Fruit fly (Drosophila melanogaster) whole organism, embryonic: ENCODE measurements around the gene Faa.

Experiments used
- Ada2b ChIP-seq: fragments of 200-800 bp; sonication (Bioruptor generic); IDR thresholded peaks from 2 replicates; pipeline ENCODE4 v1.3.6; 2022; ENCODE audit warnings: missing biosample characterization, missing genetic modification characterization
- Atf6 ChIP-seq: fragments of 200-800 bp; sonication (Bioruptor generic); IDR thresholded peaks from 2 replicates; pipeline ENCODE4 v1.3.6; 2022; ENCODE audit warnings: missing biosample characterization, missing genetic modification characterization
- CG10147 ChIP-seq: fragments of 200-800 bp; sonication (Bioruptor generic); optimal IDR thresholded peaks from 2 replicates; lab custom pipeline; 2019; ENCODE audit warnings: missing biosample characterization, mild to moderate bottlenecking, missing genetic modification characterization, moderate library complexity
- CG10267 ChIP-seq: fragments of 200-800 bp; sonication (Bioruptor generic); optimal IDR thresholded peaks from 2 replicates; lab custom pipeline; 2018; ENCODE audit warnings: missing biosample characterization, mild to moderate bottlenecking, missing genetic modification characterization, moderate library complexity
- CG11456 ChIP-seq: fragments of 200-800 bp; sonication (Bioruptor generic); IDR thresholded peaks from 3 replicates; pipeline ENCODE4 v1.3.6; 2022; ENCODE audit warnings: missing biosample characterization, missing genetic modification characterization
- CG12391 ChIP-seq: fragments of 200-800 bp; sonication (Bioruptor generic); optimal IDR thresholded peaks from 3 replicates; lab custom pipeline; 2018; ENCODE audit warnings: missing biosample characterization, mild to moderate bottlenecking, missing genetic modification characterization, moderate library complexity
- CG12942 ChIP-seq: fragments of 200-800 bp; sonication (Bioruptor generic); optimal IDR thresholded peaks from 3 replicates; lab custom pipeline; 2016; ENCODE audit warnings: missing biosample characterization, missing genetic modification characterization
- CG15479 ChIP-seq: fragments of 200-800 bp; sonication (Bioruptor generic); optimal IDR thresholded peaks from 3 replicates; lab custom pipeline; 2019; ENCODE audit warnings: missing biosample characterization, mild to moderate bottlenecking, missing genetic modification characterization, moderate library complexity
- CG30020 ChIP-seq: fragments of 200-800 bp; optimal IDR thresholded peaks from 2 replicates; lab custom pipeline; 2019; ENCODE audit warnings: missing biosample characterization, mild to moderate bottlenecking, missing genetic modification characterization, moderate library complexity
- CG31441 ChIP-seq: fragments of 200-800 bp; sonication (Bioruptor generic); IDR thresholded peaks from 2 replicates; pipeline ENCODE4 v1.3.6; 2022; ENCODE audit warnings: missing biosample characterization, missing genetic modification characterization
- CG7745 ChIP-seq: fragments of 200-800 bp; sonication (Bioruptor generic); optimal IDR thresholded peaks from 2 replicates; lab custom pipeline; 2018; ENCODE audit warnings: missing biosample characterization, mild to moderate bottlenecking, missing genetic modification characterization, moderate library complexity
- CG7928 ChIP-seq: fragments of 200-800 bp; sonication (Bioruptor generic); optimal IDR thresholded peaks from 2 replicates; lab custom pipeline; 2017; ENCODE audit warnings: missing biosample characterization, mild to moderate bottlenecking, missing genetic modification characterization
- CG8281 ChIP-seq: fragments of 200-800 bp; sonication (Bioruptor generic); optimal IDR thresholded peaks from 2 replicates; lab custom pipeline; 2018; ENCODE audit warnings: missing biosample characterization, mild to moderate bottlenecking, missing genetic modification characterization, moderate library complexity
- CkIIα-i1 ChIP-seq: fragments of 200-800 bp; sonication (Bioruptor generic); IDR thresholded peaks from 2 replicates; pipeline ENCODE4 v1.3.6; 2022; ENCODE audit warnings: missing biosample characterization, missing genetic modification characterization
- D ChIP-seq, 2 experiments: fragments of 200-800 bp in 1 of 2; fragments of >200 bp in 1 of 2; sonication (Bioruptor generic) in 1 of 2; optimal IDR thresholded peaks; 2 replicates in 1 of 2; 3 replicates in 1 of 2; lab custom pipeline; 2017; ENCODE audit warnings: mild to moderate bottlenecking in 1 of 2, missing biosample characterization in 1 of 2, missing genetic modification characterization in 1 of 2, missing genetic modification reagents in 1 of 2
- D19B ChIP-seq: fragments of 200-800 bp; sonication (Bioruptor generic); optimal IDR thresholded peaks from 2 replicates; lab custom pipeline; 2017; ENCODE audit warnings: missing biosample characterization, mild to moderate bottlenecking, missing genetic modification characterization
- Doc2 ChIP-seq: fragments of 200-800 bp; sonication (Bioruptor generic); IDR thresholded peaks from 2 replicates; pipeline ENCODE4 v1.3.6; 2022; ENCODE audit warnings: missing biosample characterization, missing genetic modification characterization
- Dp ChIP-seq: fragments of 200-800 bp; sonication (Bioruptor generic); optimal IDR thresholded peaks from 2 replicates; lab custom pipeline; 2018; ENCODE audit warnings: missing biosample characterization, mild to moderate bottlenecking, missing genetic modification characterization, moderate library complexity
- E2f1 ChIP-seq: fragments of 200-800 bp; sonication (Bioruptor generic); IDR thresholded peaks from 2 replicates; pipeline ENCODE4 v1.3.6; 2022; ENCODE audit warnings: missing biosample characterization, missing genetic modification characterization
- Ets97D ChIP-seq: fragments of 200-800 bp; sonication (Bioruptor generic); optimal IDR thresholded peaks from 3 replicates; lab custom pipeline; 2016; ENCODE audit warnings: missing biosample characterization, missing genetic modification characterization
- Fer3 ChIP-seq: fragments of 200-800 bp; sonication (Bioruptor generic); optimal IDR thresholded peaks from 2 replicates; lab custom pipeline; 2018; ENCODE audit warnings: missing biosample characterization, mild to moderate bottlenecking, missing genetic modification characterization, moderate library complexity
- Gsc ChIP-seq: fragments of 200-800 bp; sonication (Bioruptor generic); IDR thresholded peaks from 2 replicates; pipeline ENCODE4 v1.3.6; 2022; ENCODE audit warnings: missing biosample characterization, missing genetic modification characterization
- Hmr ChIP-seq: fragments of 200-800 bp; sonication (Bioruptor generic); optimal IDR thresholded peaks from 3 replicates; lab custom pipeline; 2017; ENCODE audit warnings: mild to moderate bottlenecking, missing biosample characterization, missing genetic modification reagents, missing genetic modification characterization
- Hsf ChIP-seq: fragments of 200-800 bp; sonication (Bioruptor generic); optimal IDR thresholded peaks from 3 replicates; lab custom pipeline; 2016; ENCODE audit warnings: missing biosample characterization, missing genetic modification characterization
- MBD-R2 ChIP-seq: fragments of 200-800 bp; sonication (Bioruptor generic); IDR thresholded peaks from 2 replicates; pipeline ENCODE4 v1.3.6; 2022; ENCODE audit warnings: missing biosample characterization, missing genetic modification characterization
- Meics ChIP-seq: fragments of 200-800 bp; sonication (Bioruptor generic); optimal IDR thresholded peaks from 2 replicates; lab custom pipeline; 2017; ENCODE audit warnings: missing biosample characterization, mild to moderate bottlenecking, missing genetic modification characterization
- Nf-YB ChIP-seq: fragments of 200-800 bp; sonication (Bioruptor generic); optimal IDR thresholded peaks from 3 replicates; lab custom pipeline; 2019; ENCODE audit warnings: missing biosample characterization, mild to moderate bottlenecking, missing genetic modification characterization, moderate library complexity
- Vsx1 ChIP-seq: fragments of 200-800 bp; sonication (Bioruptor generic); optimal IDR thresholded peaks from 2 replicates; lab custom pipeline; 2017; ENCODE audit warnings: missing biosample characterization, mild to moderate bottlenecking, missing genetic modification characterization, missing genetic modification reagents
- ab ChIP-seq: fragments of 200-800 bp; sonication (Bioruptor generic); optimal IDR thresholded peaks from 2 replicates; lab custom pipeline; 2016; ENCODE audit warnings: missing biosample characterization, missing genetic modification characterization
- ato ChIP-seq: fragments of 200-800 bp; sonication (Bioruptor generic); IDR thresholded peaks from 2 replicates; pipeline ENCODE4 v1.3.6; 2022; ENCODE audit warnings: missing biosample characterization, missing genetic modification characterization; ENCODE audit not compliant: partially characterized antibody
- chn ChIP-seq: fragments of 200-800 bp; sonication (Bioruptor generic); optimal IDR thresholded peaks from 2 replicates; lab custom pipeline; 2016; ENCODE audit warnings: missing biosample characterization, missing genetic modification characterization
- croc ChIP-seq: fragments of 200-800 bp; sonication (Bioruptor generic); conservative IDR thresholded peaks from 3 replicates; pipeline ENCODE4 v1.3.6; 2022; ENCODE audit warnings: missing biosample characterization, missing genetic modification characterization
- dpn ChIP-seq, 2 experiments: fragments of 200-800 bp; sonication (Bioruptor generic); optimal IDR thresholded peaks; 3 replicates each; lab custom pipeline; 2016; ENCODE audit warnings: missing biosample characterization in 2 of 2, missing genetic modification characterization in 2 of 2
- gfzf ChIP-seq: fragments of 200-800 bp; sonication (Bioruptor generic); optimal IDR thresholded peaks from 2 replicates; lab custom pipeline; 2016; ENCODE audit warnings: missing biosample characterization, mild to moderate bottlenecking, missing genetic modification characterization, moderate library complexity
- gsb-n ChIP-seq: fragments of 200-800 bp; sonication (Bioruptor generic); optimal IDR thresholded peaks from 3 replicates; lab custom pipeline; 2018; ENCODE audit warnings: missing biosample characterization, mild to moderate bottlenecking, missing genetic modification characterization
- lov ChIP-seq, 2 experiments: fragments of 200-800 bp in 1 of 2; fragments of >200 bp in 1 of 2; sonication (Bioruptor generic) in 1 of 2; IDR thresholded peaks in 1 of 2; optimal IDR thresholded peaks in 1 of 2; 2 replicates in 1 of 2; 3 replicates in 1 of 2; pipeline versions ENCODE4 v1.3.6 to Lab custom; 2017 to 2022; ENCODE audit warnings: missing biosample characterization in 1 of 2, missing genetic modification characterization in 1 of 2
- luna ChIP-seq: fragments of 200-800 bp; sonication (Bioruptor generic); optimal IDR thresholded peaks from 2 replicates; lab custom pipeline; 2016; ENCODE audit warnings: missing biosample characterization, missing genetic modification characterization
- mld ChIP-seq: fragments of 200-800 bp; sonication (Bioruptor generic); IDR thresholded peaks from 3 replicates; pipeline ENCODE4 v1.3.6; 2022; ENCODE audit warnings: missing biosample characterization, missing genetic modification characterization; ENCODE audit not compliant: partially characterized antibody
- nom ChIP-seq: fragments of 200-800 bp; sonication (Bioruptor generic); optimal IDR thresholded peaks from 2 replicates; lab custom pipeline; 2017; ENCODE audit warnings: missing biosample characterization, missing genetic modification characterization, mild to moderate bottlenecking, moderate library complexity, missing genetic modification reagents
- pho ChIP-seq: fragments of 200-800 bp; sonication (Bioruptor generic); optimal IDR thresholded peaks from 2 replicates; lab custom pipeline; 2016; ENCODE audit warnings: missing biosample characterization, missing genetic modification characterization
- psq ChIP-seq: fragments of 200-800 bp; sonication (Bioruptor generic); optimal IDR thresholded peaks from 2 replicates; lab custom pipeline; 2017; ENCODE audit warnings: missing biosample characterization, missing genetic modification characterization
- ro ChIP-seq: fragments of 200-800 bp; sonication (Bioruptor generic); IDR thresholded peaks from 2 replicates; pipeline ENCODE4 v1.3.6; 2022; ENCODE audit warnings: missing biosample characterization, missing genetic modification characterization
- row ChIP-seq: fragments of 200-800 bp; sonication (Bioruptor generic); IDR thresholded peaks from 3 replicates; pipeline ENCODE4 v1.3.6; 2022; ENCODE audit warnings: missing biosample characterization, missing genetic modification characterization
- sens ChIP-seq: fragments of 200-800 bp; sonication (Bioruptor generic); peaks from one replicate; lab custom pipeline; 2016; ENCODE audit warnings: missing biosample characterization, missing genetic modification characterization
- sima ChIP-seq: fragments of 200-800 bp; sonication (Bioruptor generic); optimal IDR thresholded peaks from 2 replicates; lab custom pipeline; 2016; ENCODE audit warnings: missing biosample characterization, missing genetic modification characterization
- tll ChIP-seq, 2 experiments: fragments of 200-800 bp in 1 of 2; fragments of >200 bp in 1 of 2; sonication (Bioruptor generic) in 1 of 2; optimal IDR thresholded peaks; 2 replicates each; lab custom pipeline; 2017 to 2019; ENCODE audit warnings: missing biosample characterization in 2 of 2, missing genetic modification characterization in 2 of 2, mild to moderate bottlenecking in 1 of 2, moderate library complexity in 1 of 2
- unpg ChIP-seq: fragments of 200-800 bp; sonication (Bioruptor generic); optimal IDR thresholded peaks from 3 replicates; lab custom pipeline; 2018; ENCODE audit warnings: missing biosample characterization, mild to moderate bottlenecking, missing genetic modification characterization, moderate library complexity
- zfh1 ChIP-seq: fragments of 200-800 bp; sonication (Bioruptor generic); IDR thresholded peaks from 3 replicates; pipeline ENCODE4 v1.3.6; 2022; ENCODE audit warnings: missing biosample characterization, missing genetic modification characterization

The Faa gene

dm6 chr3L:4108072-4108843, 34.5 kb upstream of the Faa start, which contains the start of gene Ack:
Gene Ack (plus strand): TSS chr3L:4108186.
- TF ChIP-seq CG7928 (GFP tag; lab: Kevin White, UChicago) (no peak), sens (GFP tag; lab: Kevin White, UChicago) (peak; percentile 90), D19B (no peak), CkIIα-i1 (GFP tag; lab: Robert Waterston, UW) (no peak), psq (GFP tag; lab: Kevin White, UChicago) (no peak), dpn (GFP tag; optimal IDR thresholded peaks at IDR 0.05; lab: Kevin White, UChicago) (no peak), ato (peak; percentile 17; the same call in 1 of the 2 replicates), row (GFP tag; lab: Robert Waterston, UW) (no peak), Hsf (GFP tag; lab: Kevin White, UChicago) (no peak), Ada2b (no peak), nom (peak; percentile 31), tll (GFP tag; optimal IDR thresholded peaks at IDR 0.05; lab: Kevin White, UChicago) (no peak), Nf-YB (GFP tag; lab: Kevin White, UChicago) (peak; percentile 0), zfh1 (GFP tag; lab: Robert Waterston, UW) (no peak), croc (GFP tag; lab: Robert Waterston, UW) (no peak), CG31441 (GFP tag; lab: Robert Waterston, UW) (no peak), Atf6 (GFP tag; lab: Robert Waterston, UW) (no peak), Dp (GFP tag; lab: Kevin White, UChicago) (peak; percentile 58), D (optimal IDR thresholded peaks at IDR 0.05; lab: Kevin White, UChicago) (peak; percentile 58), D (GFP tag; optimal IDR thresholded peaks at IDR 0.05; lab: Kevin White, UChicago) (no peak), Ets97D (GFP tag; lab: Kevin White, UChicago) (peak; percentile 22), unpg (GFP tag; lab: Kevin White, UChicago) (no peak), pho (GFP tag; lab: Kevin White, UChicago) (no peak), Vsx1 (GFP tag; lab: Kevin White, UChicago) (no peak), gfzf (GFP tag; lab: Kevin White, UChicago) (peak; percentile 46), CG12942 (no peak), gsb-n (tag; lab: Kevin White, UChicago) (no peak), chn (no peak), CG7745 (tag; lab: Kevin White, UChicago) (no peak), CG10267 (peak; percentile 35), ab (GFP tag; lab: Kevin White, UChicago) (no peak), Hmr (GFP tag; lab: Kevin White, UChicago) (no peak), CG11456 (GFP tag; lab: Robert Waterston, UW) (no peak), E2f1 (GFP tag; lab: Robert Waterston, UW) (no peak), CG10147 (GFP tag; lab: Kevin White, UChicago) (no peak), Gsc (GFP tag; lab: Robert Waterston, UW) (no peak), mld (GFP tag; lab: Robert Waterston, UW) (peak; percentile 47), MBD-R2 (peak; percentile 50; the same call in 1 of the 2 replicates), Doc2 (GFP tag; lab: Robert Waterston, UW) (no peak), CG8281 (tag; lab: Kevin White, UChicago) (no peak), lov (optimal IDR thresholded peaks at IDR 0.05; lab: Kevin White, UChicago) (no peak), lov (GFP tag; IDR thresholded peaks at IDR 0.05; lab: Robert Waterston, UW) (no peak), CG30020 (tag; lab: Kevin White, UChicago) (peak; percentile 3), CG15479 (peak; percentile 91), Meics (no peak), Fer3 (no peak), sima (GFP tag; lab: Kevin White, UChicago) (no peak), luna (GFP tag; lab: Kevin White, UChicago) (no peak), ro (GFP tag; lab: Robert Waterston, UW) (no peak), CG12391 (tag; lab: Kevin White, UChicago) (peak; percentile 25)
